Fruit fly (Drosophila melanogaster) whole organism: ENCODE data around the gene CG6012.

Source experiments
- CG8478 ChIP-seq: fragments of >200 bp; optimal IDR thresholded peaks from 2 replicates; lab custom pipeline; 2018; ENCODE audit warnings: inconsistent platforms
- Dll ChIP-seq: fragments of >200 bp; optimal IDR thresholded peaks from 2 replicates; lab custom pipeline; 2017
- EcR ChIP-seq, 2 experiments: fragments of >200 bp; optimal IDR thresholded peaks; 2 replicates each; lab custom pipeline; 2017; ENCODE audit warnings: missing biosample characterization in 2 of 2, missing genetic modification characterization in 2 of 2, missing genetic modification reagents in 2 of 2
- pan ChIP-seq: fragments of >200 bp; optimal IDR thresholded peaks from 2 replicates; lab custom pipeline; 2017
- psq ChIP-seq: fragments of >200 bp; optimal IDR thresholded peaks from 2 replicates; lab custom pipeline; 2017
- usp ChIP-seq: fragments of >200 bp; optimal IDR thresholded peaks from 2 replicates; lab custom pipeline; 2017; ENCODE audit warnings: missing biosample characterization, missing genetic modification characterization, mixed read lengths

Gene CG6012

dm6 chr2L:16882871-16883849 lies 21.9 kb upstream of the CG6012 start:
- TF ChIP-seq CG8478 (no peak), usp (no peak), EcR (GFP tag; optimal IDR thresholded peaks at IDR 0.05; lab: Kevin White, UChicago) (no peak), Dll (lab: Kevin White, UChicago) (no peak), pan (lab: Kevin White, UChicago) (no peak), psq (no peak)

- TF ChIP-seq EcR (GFP tag; optimal IDR thresholded peaks at IDR 0.05; lab: Kevin White, UChicago) (no peak), usp (no peak), CG8478 (no peak), psq (no peak), pan (lab: Kevin White, UChicago) (no peak), Dll (lab: Kevin White, UChicago) (no peak)
Observed at dm6 chr2L:16882372-16882771, 21.1 kb upstream of the CG6012 start.

dm6 chr2L:16880930-16881329 lies 19.6 kb upstream of the CG6012 start:
- TF ChIP-seq Dll (lab: Kevin White, UChicago) = no peak
- no peak for TF ChIP-seq pan (lab: Kevin White, UChicago)
- no peak for TF ChIP-seq usp
- TF ChIP-seq psq = no peak
- TF ChIP-seq EcR (GFP tag; optimal IDR thresholded peaks at IDR 0.05; lab: Kevin White, UChicago) = no peak
- TF ChIP-seq CG8478 = no peak

dm6 chr2L:16879288-16879687 lies 18.0 kb upstream of the CG6012 start, which contains the start of the genes CG32832, CG31743 and CG34313:
TSS of gene CG32832 (minus strand) at chr2L:16879290.
TSS of gene CG31743 (plus strand) at chr2L:16879517.
TSS of gene CG34313 (plus strand) at chr2L:16879517.
- TF ChIP-seq pan (lab: Kevin White, UChicago) = no peak
- TF ChIP-seq CG8478 = no peak
- no peak for TF ChIP-seq usp
- TF ChIP-seq EcR (GFP tag; optimal IDR thresholded peaks at IDR 0.05; lab: Kevin White, UChicago) = no peak
- TF ChIP-seq psq = no peak
- TF ChIP-seq Dll (lab: Kevin White, UChicago) = no peak

- TF ChIP-seq pan (lab: Kevin White, UChicago) = no peak
- TF ChIP-seq psq = no peak
- TF ChIP-seq Dll (lab: Kevin White, UChicago) = no peak
- TF ChIP-seq EcR (GFP tag; optimal IDR thresholded peaks at IDR 0.05; lab: Kevin White, UChicago) = no peak
- no peak for TF ChIP-seq usp
- no peak for TF ChIP-seq CG8478
Observed at dm6 chr2L:16877678-16878077, 16.4 kb upstream of the CG6012 start.

- TF ChIP-seq pan (lab: Kevin White, UChicago) (no peak), psq (no peak), EcR (GFP tag; optimal IDR thresholded peaks at IDR 0.05; lab: Kevin White, UChicago) (no peak), CG8478 (no peak), usp (no peak), Dll (lab: Kevin White, UChicago) (no peak)
Observed at dm6 chr2L:16876555-16876954, 15.3 kb upstream of the CG6012 start.

dm6 chr2L:16874924-16875323 lies 13.6 kb upstream of the CG6012 start:
- TF ChIP-seq psq (no peak), EcR (GFP tag; optimal IDR thresholded peaks at IDR 0.05; lab: Kevin White, UChicago) (no peak), usp (no peak), CG8478 (no peak)

dm6 chr2L:16868897-16869324 lies 7.6 kb upstream of the CG6012 start:
- TF ChIP-seq pan (lab: Kevin White, UChicago) (no peak), CG8478 (no peak), EcR (GFP tag; optimal IDR thresholded peaks at IDR 0.05; lab: Kevin White, UChicago) (no peak)

- TF ChIP-seq Dll (lab: Kevin White, UChicago) = no peak
- TF ChIP-seq CG8478 = no peak
- no peak for TF ChIP-seq usp
- TF ChIP-seq psq = no peak
- no peak for TF ChIP-seq EcR (GFP tag; optimal IDR thresholded peaks at IDR 0.05; lab: Kevin White, UChicago)
- no peak for TF ChIP-seq pan (lab: Kevin White, UChicago)
Observed at dm6 chr2L:16862526-16862925, 1.2 kb upstream of the CG6012 start.

dm6 chr2L:16859566-16859965 lies 1.7 kb downstream of the CG6012 start:
- no peak for TF ChIP-seq EcR (GFP tag; optimal IDR thresholded peaks at IDR 0.05; lab: Kevin White, UChicago)
- TF ChIP-seq Dll (lab: Kevin White, UChicago) = no peak
- TF ChIP-seq usp = no peak
- no peak for TF ChIP-seq psq
- no peak for TF ChIP-seq pan (lab: Kevin White, UChicago)

dm6 chr2L:16859103-16859502 lies 2.2 kb downstream of the CG6012 start:
- TF ChIP-seq pan (lab: Kevin White, UChicago) (peak; percentile 57), psq (no peak)

- TF ChIP-seq EcR (GFP tag; optimal IDR thresholded peaks at IDR 0.05; lab: Kevin White, UChicago) = no peak
- peak; percentile 40 for TF ChIP-seq pan (lab: Kevin White, UChicago)
Observed at dm6 chr2L:16858466-16859007, 2.8 kb downstream of the CG6012 start, which contains the start of gene CG31809. TSS of gene CG31809 (minus strand) at chr2L:16858714.

- TF ChIP-seq Dll (lab: Kevin White, UChicago) (no peak), pan (lab: Kevin White, UChicago) (no peak), EcR (GFP tag; optimal IDR thresholded peaks at IDR 0.05; lab: Kevin White, UChicago) (no peak)
Observed at dm6 chr2L:16857665-16858064, 3.6 kb downstream of the CG6012 start.
